Worm (Caenorhabditis elegans): Measurements from ENCODE around the gene str-208.

DNA sequence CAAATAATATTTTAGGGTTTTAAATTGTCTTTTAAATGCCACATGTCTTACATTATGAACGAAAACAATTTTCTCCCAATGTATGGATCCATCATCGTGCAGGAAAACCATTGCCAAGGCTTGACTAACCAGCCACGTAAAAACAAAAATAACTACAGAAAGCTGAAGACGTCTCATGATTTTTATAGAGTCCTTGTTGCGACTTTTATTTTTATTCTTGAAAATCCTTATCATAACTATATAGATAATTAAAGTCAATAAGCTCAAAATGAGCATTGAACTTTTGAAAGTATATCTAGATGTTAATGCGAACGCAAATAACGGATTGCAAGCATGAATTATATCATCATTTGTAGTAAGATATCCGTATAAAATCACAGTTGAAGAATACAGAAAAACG, 23.5 kb downstream of the str-208 start:
- TF ChIP-seq nhr-2 (tag; optimal IDR thresholded peaks at IDR 0.05) (no peak), lin-32 (GFP tag; optimal IDR thresholded peaks at IDR 0.05) (no peak), mep-1 (tag; optimal IDR thresholded peaks at IDR 0.05) (no peak), ztf-11 (tag; optimal IDR thresholded peaks at IDR 0.05) (no peak), unc-39 (tag; optimal IDR thresholded peaks at IDR 0.05) (no peak), nhr-28 (tag; optimal IDR thresholded peaks at IDR 0.05) (no peak), mab-5 (tag; optimal IDR thresholded peaks at IDR 0.05) (no peak), pha-4 (tag; optimal IDR thresholded peaks at IDR 0.05) (no peak), blmp-1 (tag; optimal IDR thresholded peaks at IDR 0.05) (no peak), unc-62 (GFP tag; optimal IDR thresholded peaks at IDR 0.05) (no peak)
